Fruit fly (Drosophila melanogaster): Measurements from ENCODE around the gene Akap200.

dm6 chr2L:8478911-8479706 is 63.6 kb downstream of the Akap200 start:
- TF ChIP-seq Atf6 (GFP tag; IDR thresholded peaks at IDR 0.05) (no peak), fu2 (GFP tag; optimal IDR thresholded peaks at IDR 0.05) (no peak), HLH3B (GFP tag; IDR thresholded peaks at IDR 0.05) (no peak), gro (GFP tag; optimal IDR thresholded peaks at IDR 0.05) (no peak)

Measured in whole organism, embryonic.